Worm (Caenorhabditis elegans) whole organism, L1 larva: Measurements from ENCODE around the gene mam-3.

Experiments
- C04F5.9 ChIP-seq: sonication (generic microtip); optimal IDR thresholded peaks from 2 replicates; lab custom pipeline; 2016; ENCODE audit warnings: missing genetic modification characterization, missing compliant biosample characterization
- alr-1 ChIP-seq: fragments of 200-800 bp; sonication (Bioruptor generic); optimal IDR thresholded peaks from 2 replicates; lab custom pipeline; 2018; ENCODE audit warnings: borderline replicate concordance, mild to moderate bottlenecking, missing genetic modification characterization, missing compliant biosample characterization
- aly-2 ChIP-seq: fragments of 150-350 bp; optimal IDR thresholded peaks from 2 replicates; lab custom pipeline; 2014; ENCODE audit warnings: missing biosample characterization, missing genetic modification characterization
- ceh-63 ChIP-seq: fragments of 200-800 bp; sonication (Bioruptor generic); optimal IDR thresholded peaks from 2 replicates; lab custom pipeline; 2018; ENCODE audit warnings: mild to moderate bottlenecking, missing genetic modification characterization, missing compliant biosample characterization
- ceh-88 ChIP-seq: fragments of 200-800 bp; sonication (Bioruptor generic); IDR thresholded peaks from 2 replicates; pipeline ENCODE4 v1.3.6; 2022; ENCODE audit warnings: missing genetic modification characterization, missing compliant biosample characterization
- dsc-1 ChIP-seq: sonication (generic microtip); optimal IDR thresholded peaks from 2 replicates; lab custom pipeline; 2016; ENCODE audit warnings: mild to moderate bottlenecking, missing genetic modification characterization, missing compliant biosample characterization
- egl-13 ChIP-seq: sonication (generic microtip); optimal IDR thresholded peaks from 2 replicates; lab custom pipeline; 2016; ENCODE audit warnings: missing genotype, missing genetic modification reagents, missing genetic modification characterization, missing compliant biosample characterization
- elt-2 ChIP-seq: sonication (generic microtip); optimal IDR thresholded peaks from 2 replicates; lab custom pipeline; 2016; ENCODE audit warnings: missing genetic modification characterization, mild to moderate bottlenecking, inconsistent platforms, missing compliant biosample characterization, missing genetic modification reagents
- grh-1 ChIP-seq: fragments of 200-800 bp; sonication (Bioruptor generic); IDR thresholded peaks from 2 replicates; pipeline ENCODE4 v1.3.6; 2022; ENCODE audit warnings: missing genetic modification reagents, missing genetic modification characterization, missing compliant biosample characterization
- hlh-17 ChIP-seq: fragments of 200-800 bp; sonication (Bioruptor generic); optimal IDR thresholded peaks from 2 replicates; lab custom pipeline; 2018; ENCODE audit warnings: missing genetic modification characterization, mild to moderate bottlenecking, missing compliant biosample characterization, moderate library complexity, borderline replicate concordance
- irx-1 ChIP-seq: sonication (generic microtip); optimal IDR thresholded peaks from 2 replicates; lab custom pipeline; 2016; ENCODE audit warnings: missing genetic modification characterization, missing compliant biosample characterization
- lin-15B ChIP-seq: fragments of 150-350 bp; sonication (generic microtip); optimal IDR thresholded peaks from 3 replicates; lab custom pipeline; 2014; ENCODE audit warnings: missing biosample characterization, missing genetic modification characterization
- lin-35 ChIP-seq, 2 experiments: fragments of 150-350 bp; optimal IDR thresholded peaks; 2 replicates each; lab custom pipeline; 2014; ENCODE audit warnings: missing biosample characterization in 2 of 2, missing genetic modification characterization in 2 of 2, missing genetic modification reagents in 2 of 2
- lsy-2 ChIP-seq, 2 experiments: fragments of 150-350 bp; optimal IDR thresholded peaks; 2 replicates each; lab custom pipeline; 2014; ENCODE audit warnings: missing biosample characterization in 2 of 2, missing genetic modification characterization in 2 of 2
- mab-9 ChIP-seq: fragments of 200-800 bp; sonication (Bioruptor generic); IDR thresholded peaks from 2 replicates; pipeline ENCODE4 v1.3.6; 2022; ENCODE audit warnings: missing genetic modification reagents, missing genetic modification characterization, missing compliant biosample characterization
- mdl-1 ChIP-seq, 2 experiments: fragments of 150-350 bp; optimal IDR thresholded peaks; 2 replicates each; lab custom pipeline; 2014 to 2017; ENCODE audit warnings: missing biosample characterization in 2 of 2, missing genetic modification characterization in 2 of 2, inconsistent platforms in 1 of 2
- mep-1 ChIP-seq: fragments of 150-350 bp; optimal IDR thresholded peaks from 2 replicates; lab custom pipeline; 2014; ENCODE audit warnings: missing biosample characterization, missing genetic modification characterization
- nhr-19 ChIP-seq: fragments of 200-800 bp; sonication (Bioruptor generic); conservative IDR thresholded peaks from 2 replicates; pipeline ENCODE4 v1.3.6; 2022; ENCODE audit warnings: missing genetic modification characterization, missing compliant biosample characterization
- nhr-20 ChIP-seq: sonication (generic microtip); optimal IDR thresholded peaks from 2 replicates; lab custom pipeline; 2016; ENCODE audit warnings: mild to moderate bottlenecking, missing genetic modification characterization, missing compliant biosample characterization
- nhr-47 ChIP-seq: sonication (generic microtip); optimal IDR thresholded peaks from 2 replicates; lab custom pipeline; 2016; ENCODE audit warnings: mild to moderate bottlenecking, missing genetic modification characterization, moderate library complexity, missing compliant biosample characterization
- nhr-71 ChIP-seq: sonication (generic microtip); optimal IDR thresholded peaks from 2 replicates; lab custom pipeline; 2016; ENCODE audit warnings: mild to moderate bottlenecking, missing genetic modification characterization, moderate library complexity, missing compliant biosample characterization
- nhr-76 ChIP-seq: sonication (generic microtip); optimal IDR thresholded peaks from 2 replicates; lab custom pipeline; 2017; ENCODE audit warnings: missing biosample characterization, missing genetic modification characterization
- nhr-84 ChIP-seq: sonication (generic microtip); optimal IDR thresholded peaks from 2 replicates; lab custom pipeline; 2017; ENCODE audit warnings: missing biosample characterization, missing genetic modification characterization
- nhr-85 ChIP-seq: sonication (generic microtip); peaks from one replicate; lab custom pipeline; 2016; ENCODE audit warnings: missing genetic modification characterization, inconsistent platforms, missing compliant biosample characterization
- nhr-90 ChIP-seq: sonication (generic microtip); optimal IDR thresholded peaks from 2 replicates; lab custom pipeline; 2016; ENCODE audit warnings: mild to moderate bottlenecking, missing genetic modification characterization, missing compliant biosample characterization; ENCODE audit not compliant: poor library complexity
- snpc-4 ChIP-seq: fragments of 150-350 bp; optimal IDR thresholded peaks from 2 replicates; lab custom pipeline; 2014; ENCODE audit warnings: missing biosample characterization, missing genetic modification characterization
- snu-23 ChIP-seq: sonication (generic microtip); optimal IDR thresholded peaks from 2 replicates; lab custom pipeline; 2016; ENCODE audit warnings: missing genetic modification characterization, missing compliant biosample characterization
- sup-37 ChIP-seq: fragments of 200-800 bp; sonication (Bioruptor generic); optimal IDR thresholded peaks from 2 replicates; lab custom pipeline; 2018; ENCODE audit warnings: mild to moderate bottlenecking, missing genetic modification characterization, missing compliant biosample characterization
- tbx-2 ChIP-seq: sonication (generic microtip); optimal IDR thresholded peaks from 2 replicates; lab custom pipeline; 2016; ENCODE audit warnings: missing genetic modification characterization, missing compliant biosample characterization
- unc-30 ChIP-seq: sonication (generic microtip); optimal IDR thresholded peaks from 2 replicates; lab custom pipeline; 2017; ENCODE audit warnings: missing biosample characterization, missing genetic modification characterization
- unc-86 ChIP-seq: sonication (generic microtip); optimal IDR thresholded peaks from 2 replicates; lab custom pipeline; 2016; ENCODE audit warnings: missing genetic modification characterization, missing compliant biosample characterization
- unc-98 ChIP-seq: fragments of 200-800 bp; sonication (Bioruptor generic); IDR thresholded peaks from 2 replicates; pipeline ENCODE4 v1.3.6; 2022; ENCODE audit warnings: missing genetic modification characterization, missing compliant biosample characterization
- zip-4 ChIP-seq: fragments of 200-800 bp; sonication (Bioruptor generic); optimal IDR thresholded peaks from 2 replicates; lab custom pipeline; 2018; ENCODE audit warnings: mild to moderate bottlenecking, missing genetic modification characterization, moderate library complexity, missing compliant biosample characterization
- ztf-4 ChIP-seq: fragments of 150-350 bp; optimal IDR thresholded peaks from 2 replicates; lab custom pipeline; 2014; ENCODE audit warnings: missing biosample characterization, missing genetic modification characterization

mam-3 gene

ce11 chrIV:13392230-13392629 is 52.9 kb downstream of the mam-3 start:
- TF ChIP-seq snpc-4 (tag; lab: Kevin White, UChicago) (no peak), nhr-47 (tag; lab: Kevin White, UChicago) (no peak), C04F5.9 (tag; lab: Kevin White, UChicago) (no peak), ceh-88 (no peak), hlh-17 (GFP tag; lab: Kevin White, UChicago) (no peak), egl-13 (tag; lab: Kevin White, UChicago) (no peak), nhr-84 (tag; lab: Kevin White, UChicago) (no peak), mep-1 (tag; lab: Kevin White, UChicago) (no peak), alr-1 (tag; lab: Kevin White, UChicago) (no peak), grh-1 (GFP tag; lab: Robert Waterston, UW) (no peak), nhr-90 (no peak), ztf-4 (tag; lab: Kevin White, UChicago) (no peak), zip-4 (no peak), nhr-71 (tag; lab: Kevin White, UChicago) (no peak), nhr-20 (no peak), irx-1 (tag; lab: Kevin White, UChicago) (no peak), sup-37 (GFP tag; lab: Kevin White, UChicago) (no peak)

ce11 chrIV:13390770-13391169 is 54.4 kb downstream of the mam-3 start:
- TF ChIP-seq unc-86 (tag; lab: Kevin White, UChicago) (no peak), nhr-47 (tag; lab: Kevin White, UChicago) (peak; percentile 0)

ce11 chrIV:13389237-13389636 is 55.9 kb downstream of the mam-3 start:
- TF ChIP-seq snpc-4 (tag; lab: Kevin White, UChicago): no peak
- TF ChIP-seq dsc-1 (tag; lab: Kevin White, UChicago): no peak
- no peak for TF ChIP-seq alr-1 (tag; lab: Kevin White, UChicago)
- no peak for TF ChIP-seq lsy-2 (tag; optimal IDR thresholded peaks at IDR 0.05; lab: Kevin White, UChicago)
- no peak for TF ChIP-seq nhr-20
- TF ChIP-seq elt-2 (tag; lab: Kevin White, UChicago): no peak
- TF ChIP-seq ceh-63 (GFP tag; lab: Kevin White, UChicago): no peak
- no peak for TF ChIP-seq nhr-19 (GFP tag; lab: Robert Waterston, UW)
- no peak for TF ChIP-seq mab-9 (GFP tag; lab: Robert Waterston, UW)
- no peak for TF ChIP-seq unc-98 (GFP tag; lab: Robert Waterston, UW)
- no peak for TF ChIP-seq tbx-2 (tag; lab: Kevin White, UChicago)

- TF ChIP-seq lin-35 (GFP tag; optimal IDR thresholded peaks at IDR 0.05; lab: Kevin White, UChicago): no peak
- no peak for TF ChIP-seq unc-30 (tag; lab: Kevin White, UChicago)
- peak; percentile 17 for TF ChIP-seq snu-23
- TF ChIP-seq nhr-76 (tag; lab: Kevin White, UChicago): no peak
- no peak for TF ChIP-seq lin-15B (tag; lab: Kevin White, UChicago)
- TF ChIP-seq nhr-47 (tag; lab: Kevin White, UChicago): peak; percentile 16
- peak; percentile 42 for TF ChIP-seq nhr-71 (tag; lab: Kevin White, UChicago)
- TF ChIP-seq tbx-2 (tag; lab: Kevin White, UChicago): peak; percentile 12
- peak; percentile 30 for TF ChIP-seq nhr-90
- no peak for TF ChIP-seq dsc-1 (tag; lab: Kevin White, UChicago)
- no peak for TF ChIP-seq mdl-1 (tag; optimal IDR thresholded peaks at IDR 0.05; lab: Kevin White, UChicago)
- peak; percentile 3 for TF ChIP-seq nhr-20
- TF ChIP-seq aly-2 (tag; lab: Kevin White, UChicago): peak; percentile 47
- TF ChIP-seq unc-86 (tag; lab: Kevin White, UChicago): no peak
- peak; percentile 65 for TF ChIP-seq nhr-85 (tag; lab: Kevin White, UChicago)
- TF ChIP-seq, all 84 proteins: peak for 8
These were observed 56.4 kb downstream of the mam-3 start for ce11 chrIV:13388779-13389178.
